Fruit fly (Drosophila melanogaster): ENCODE data around the gene Klp67A.

The Klp67A gene

dm6 chr3L:9376573-9376972 lies 9.7 kb upstream of the Klp67A start:
- TF ChIP-seq psq (optimal IDR thresholded peaks at IDR 0.05) (no peak), usp (GFP tag; optimal IDR thresholded peaks at IDR 0.05) (no peak), Dll (optimal IDR thresholded peaks at IDR 0.05) (no peak), CG8478 (optimal IDR thresholded peaks at IDR 0.05) (no peak), pan (optimal IDR thresholded peaks at IDR 0.05) (no peak), EcR (GFP tag; optimal IDR thresholded peaks at IDR 0.05) (no peak)

- TF ChIP-seq Dll (optimal IDR thresholded peaks at IDR 0.05), result no peak
- no peak for TF ChIP-seq usp (GFP tag; optimal IDR thresholded peaks at IDR 0.05)
- no peak for TF ChIP-seq EcR (GFP tag; optimal IDR thresholded peaks at IDR 0.05)
- TF ChIP-seq psq (optimal IDR thresholded peaks at IDR 0.05), result no peak
- TF ChIP-seq CG8478 (optimal IDR thresholded peaks at IDR 0.05), result no peak
- TF ChIP-seq pan (optimal IDR thresholded peaks at IDR 0.05), result no peak
These were observed 8.3 kb upstream of the Klp67A start, which contains the start of gene CG4461 for dm6 chr3L:9375130-9375529. TSS of gene CG4461 (plus strand) at chr3L:9375430.

DNA sequence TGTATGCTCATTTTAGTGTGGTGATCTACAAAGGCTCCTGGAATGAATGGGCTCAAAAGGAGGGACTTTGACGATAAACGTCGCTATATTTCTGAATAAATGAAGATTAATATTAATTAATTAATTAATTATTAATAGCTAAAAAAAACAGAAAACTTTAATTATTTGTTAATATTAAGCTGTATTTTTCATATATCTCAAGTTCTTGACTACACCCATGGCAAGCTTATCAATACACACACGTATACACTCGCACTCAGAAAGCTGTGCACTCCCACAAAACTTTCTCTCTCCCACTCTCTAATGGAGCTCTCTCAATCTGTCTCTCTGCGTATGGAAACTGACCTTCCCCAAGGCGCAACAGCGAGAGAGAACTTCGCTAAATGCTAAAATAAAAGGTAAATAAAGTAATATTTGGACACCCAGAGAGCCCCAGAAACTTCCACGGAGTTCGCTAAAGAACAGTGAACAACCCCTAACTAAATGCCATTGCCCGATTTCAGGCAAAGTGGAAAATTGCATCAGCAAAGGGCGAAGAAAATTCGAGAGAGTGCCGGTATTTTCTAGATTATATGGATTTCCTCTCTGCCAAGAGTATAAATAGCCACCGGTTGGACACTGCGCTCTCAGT lies 6.6 kb upstream of the Klp67A start:
- TF ChIP-seq pan (optimal IDR thresholded peaks at IDR 0.05) (no peak), EcR (GFP tag; optimal IDR thresholded peaks at IDR 0.05) (peak; percentile 26 to 68)

DNA sequence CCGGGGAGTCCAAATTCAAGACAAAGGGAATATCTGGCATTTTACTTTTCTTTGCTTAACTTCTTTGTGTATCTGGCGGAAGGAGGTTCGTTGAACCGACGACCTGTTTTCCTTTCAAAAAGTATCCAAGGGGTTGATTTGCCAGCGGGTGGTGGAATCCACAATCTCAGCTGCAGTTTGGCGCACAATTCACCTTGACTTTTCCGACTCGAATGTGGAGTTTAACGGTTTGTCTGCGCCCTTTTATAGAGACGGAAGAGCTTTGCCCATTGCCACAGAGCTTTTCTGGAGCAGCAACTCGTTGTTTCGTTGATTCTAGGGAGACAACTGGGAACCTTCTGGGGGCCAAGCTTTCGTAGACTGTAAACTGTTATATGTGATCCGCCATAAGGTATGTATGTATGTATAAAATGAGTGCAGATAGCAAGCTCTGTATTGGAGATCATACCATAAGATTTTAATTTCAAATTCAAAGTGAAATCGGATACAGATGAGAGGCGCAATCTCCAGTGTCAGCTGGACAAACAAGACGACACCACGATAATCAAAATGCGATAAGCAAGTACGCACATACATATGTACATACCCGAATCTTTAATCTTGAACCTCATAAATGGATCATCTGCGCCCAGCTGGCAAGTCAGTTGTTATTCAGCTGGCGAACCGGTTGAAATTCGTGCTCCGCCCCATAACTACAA lies 5.6 kb upstream of the Klp67A start, which contains the start of the genes Hsp67Bc, CG4456 and Hsp22:
Gene Hsp67Bc, minus strand, starts transcription at position 220 of the 698 bp plus-strand sequence.
Gene CG4456, plus strand, starts transcription at position 445 of the 698 bp plus-strand sequence.
Gene Hsp22, plus strand, starts transcription at position 654 of the 698 bp plus-strand sequence.
- TF ChIP-seq usp (GFP tag; optimal IDR thresholded peaks at IDR 0.05) (no peak), pan (optimal IDR thresholded peaks at IDR 0.05) (no peak), Dll (optimal IDR thresholded peaks at IDR 0.05) (no peak), psq (optimal IDR thresholded peaks at IDR 0.05) (no peak), CG8478 (optimal IDR thresholded peaks at IDR 0.05) (no peak), EcR (GFP tag; optimal IDR thresholded peaks at IDR 0.05) (peak in 1 of 2 experiments; percentile 72)

DNA sequence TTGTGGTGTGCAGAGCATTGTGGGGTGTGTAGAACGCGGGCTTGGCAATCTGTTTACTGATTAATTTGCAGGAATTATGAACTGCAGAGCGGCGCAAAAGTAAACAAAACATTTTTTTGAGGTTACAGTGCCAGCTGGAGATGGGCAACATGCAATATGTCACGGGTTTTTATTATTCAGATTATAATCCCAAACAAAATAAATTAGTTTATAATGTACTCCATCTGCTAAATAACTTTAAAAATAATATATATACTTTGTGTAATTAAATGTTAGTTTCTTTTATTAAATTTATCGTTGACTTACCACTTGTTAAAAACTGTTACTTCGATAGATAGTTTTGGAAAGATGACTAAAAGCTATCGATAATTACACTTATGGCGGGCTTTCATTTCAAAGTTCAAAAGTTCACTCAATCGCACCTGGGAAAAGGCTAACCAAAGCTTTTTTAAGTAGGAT lies 4.1 kb upstream of the Klp67A start, which contains the start of gene Fdx1:
Gene Fdx1, minus strand, starts transcription at position 332 of the 459 bp plus-strand sequence.
- TF ChIP-seq CG8478 (optimal IDR thresholded peaks at IDR 0.05) (no peak), EcR (GFP tag; optimal IDR thresholded peaks at IDR 0.05) (no peak), usp (GFP tag; optimal IDR thresholded peaks at IDR 0.05) (no peak), Dll (optimal IDR thresholded peaks at IDR 0.05) (no peak), pan (optimal IDR thresholded peaks at IDR 0.05) (no peak), psq (optimal IDR thresholded peaks at IDR 0.05) (no peak)

- TF ChIP-seq pan (optimal IDR thresholded peaks at IDR 0.05), result no peak
- no peak for TF ChIP-seq CG8478 (optimal IDR thresholded peaks at IDR 0.05)
- no peak for TF ChIP-seq Dll (optimal IDR thresholded peaks at IDR 0.05)
- TF ChIP-seq psq (optimal IDR thresholded peaks at IDR 0.05), result no peak
- TF ChIP-seq EcR (GFP tag; optimal IDR thresholded peaks at IDR 0.05), result no peak
- TF ChIP-seq usp (GFP tag; optimal IDR thresholded peaks at IDR 0.05), result no peak
These were observed 1.8 kb upstream of the Klp67A start for dm6 chr3L:9368665-9369064.

dm6 chr3L:9367431-9367867 lies 603 bp upstream of the Klp67A start:
- TF ChIP-seq usp (GFP tag; optimal IDR thresholded peaks at IDR 0.05) (no peak), psq (optimal IDR thresholded peaks at IDR 0.05) (no peak), pan (optimal IDR thresholded peaks at IDR 0.05) (no peak), CG8478 (optimal IDR thresholded peaks at IDR 0.05) (no peak), EcR (GFP tag; optimal IDR thresholded peaks at IDR 0.05) (no peak), Dll (optimal IDR thresholded peaks at IDR 0.05) (no peak)

DNA sequence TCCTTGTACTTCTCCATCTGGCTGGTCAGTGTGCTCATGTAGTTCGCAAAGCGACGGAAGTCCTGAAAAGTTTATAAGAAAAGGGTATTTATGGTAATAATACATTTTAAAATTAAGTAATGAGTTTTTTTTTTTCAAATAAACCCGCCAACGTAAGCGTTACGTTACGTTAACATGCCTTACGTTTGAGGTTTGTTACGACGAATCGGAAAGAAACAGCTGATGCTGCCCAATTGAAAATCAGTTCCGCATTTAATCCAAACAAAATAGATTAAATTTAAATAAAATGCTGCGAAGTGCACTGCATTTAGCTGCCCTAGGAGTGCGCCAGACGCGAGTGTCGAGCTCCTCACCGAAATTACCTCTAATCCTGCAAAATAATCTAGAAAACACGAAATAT lies 2.7 kb downstream of the Klp67A start, which contains the start of gene mRRF1:
Gene mRRF1, plus strand, starts transcription at position 220 of the 400 bp plus-strand sequence.
- TF ChIP-seq EcR (GFP tag; optimal IDR thresholded peaks at IDR 0.05), result no peak
- TF ChIP-seq psq (optimal IDR thresholded peaks at IDR 0.05), result no peak
- TF ChIP-seq CG8478 (optimal IDR thresholded peaks at IDR 0.05), result no peak
- TF ChIP-seq pan (optimal IDR thresholded peaks at IDR 0.05), result no peak
- TF ChIP-seq Dll (optimal IDR thresholded peaks at IDR 0.05), result no peak
- no peak for TF ChIP-seq usp (GFP tag; optimal IDR thresholded peaks at IDR 0.05)

dm6 chr3L:9361894-9362293 lies 5.0 kb downstream of the Klp67A start, which contains the start of gene CG34456:
TSS of gene CG34456 (plus strand) at chr3L:9362108.
- TF ChIP-seq psq (optimal IDR thresholded peaks at IDR 0.05) (no peak), usp (GFP tag; optimal IDR thresholded peaks at IDR 0.05) (no peak), EcR (GFP tag; optimal IDR thresholded peaks at IDR 0.05) (no peak), Dll (optimal IDR thresholded peaks at IDR 0.05) (no peak), CG8478 (optimal IDR thresholded peaks at IDR 0.05) (no peak), pan (optimal IDR thresholded peaks at IDR 0.05) (no peak)

dm6 chr3L:9360217-9360692 lies 6.6 kb downstream of the Klp67A start, which contains the start of gene Pdxk:
TSS of gene Pdxk (plus strand) at chr3L:9360316.
- TF ChIP-seq Dll (optimal IDR thresholded peaks at IDR 0.05), result no peak
- no peak for TF ChIP-seq EcR (GFP tag; optimal IDR thresholded peaks at IDR 0.05)
- TF ChIP-seq pan (optimal IDR thresholded peaks at IDR 0.05), result no peak
- TF ChIP-seq usp (GFP tag; optimal IDR thresholded peaks at IDR 0.05), result no peak
- TF ChIP-seq CG8478 (optimal IDR thresholded peaks at IDR 0.05), result no peak
- no peak for TF ChIP-seq psq (optimal IDR thresholded peaks at IDR 0.05)

- TF ChIP-seq EcR (GFP tag; optimal IDR thresholded peaks at IDR 0.05) (no peak), CG8478 (optimal IDR thresholded peaks at IDR 0.05) (no peak), Dll (optimal IDR thresholded peaks at IDR 0.05) (no peak), usp (GFP tag; optimal IDR thresholded peaks at IDR 0.05) (no peak), pan (optimal IDR thresholded peaks at IDR 0.05) (no peak), psq (optimal IDR thresholded peaks at IDR 0.05) (no peak)
These were observed 8.2 kb downstream of the Klp67A start, which contains the start of the genes UGP and Svip for dm6 chr3L:9358713-9359040. TSS of gene UGP (minus strand) at chr3L:9358935. TSS of gene Svip (plus strand) at chr3L:9358999.

Data from whole organism.